Fruit fly (Drosophila melanogaster) whole organism, embryonic: ENCODE measurements around the gene Doc1.

Experiments used
- BEAF-32 ChIP-seq: fragments of 200-800 bp; sonication (Bioruptor generic); optimal IDR thresholded peaks from 3 replicates; lab custom pipeline; 2017; ENCODE audit warnings: missing biosample characterization, missing genetic modification characterization, mild to moderate bottlenecking, moderate library complexity, missing genetic modification reagents
- CG10321 ChIP-seq: fragments of 200-800 bp; sonication (Bioruptor generic); IDR thresholded peaks from 2 replicates; pipeline ENCODE4 v1.3.6; 2022; ENCODE audit warnings: missing biosample characterization, missing genetic modification characterization
- CG11398 ChIP-seq: fragments of 200-800 bp; sonication (Bioruptor generic); optimal IDR thresholded peaks from 2 replicates; lab custom pipeline; 2016; ENCODE audit warnings: missing biosample characterization, missing genetic modification characterization
- CG11560 ChIP-seq: fragments of 200-800 bp; sonication (Bioruptor generic); IDR thresholded peaks from 3 replicates; pipeline ENCODE4 v1.3.6; 2022; ENCODE audit warnings: missing biosample characterization, missing genetic modification characterization
- CG12071 ChIP-seq: fragments of 200-800 bp; sonication (Bioruptor generic); optimal IDR thresholded peaks from 3 replicates; lab custom pipeline; 2018; ENCODE audit warnings: missing biosample characterization, mild to moderate bottlenecking, missing genetic modification characterization
- CG1233 ChIP-seq: fragments of 200-800 bp; sonication (Bioruptor generic); optimal IDR thresholded peaks from 4 replicates; lab custom pipeline; 2018; ENCODE audit warnings: missing biosample characterization, mild to moderate bottlenecking, missing genetic modification characterization
- CG13287 ChIP-seq: fragments of 200-800 bp; sonication (Bioruptor generic); IDR thresholded peaks from 2 replicates; pipeline ENCODE4 v1.3.6; 2022; ENCODE audit warnings: missing biosample characterization, missing genetic modification characterization; ENCODE audit not compliant: partially characterized antibody
- CG14014 ChIP-seq: fragments of 200-800 bp; sonication (Bioruptor generic); IDR thresholded peaks from 2 replicates; pipeline ENCODE4 v1.3.6; 2022; ENCODE audit warnings: missing biosample characterization, missing genetic modification characterization
- CG15696 ChIP-seq: fragments of 200-800 bp; sonication (Bioruptor generic); optimal IDR thresholded peaks from 2 replicates; lab custom pipeline; 2019; ENCODE audit warnings: missing biosample characterization, mild to moderate bottlenecking, missing genetic modification characterization, moderate library complexity
- CG17568 ChIP-seq: fragments of 200-800 bp; sonication (Bioruptor generic); optimal IDR thresholded peaks from 2 replicates; lab custom pipeline; 2018; ENCODE audit warnings: missing biosample characterization, mild to moderate bottlenecking, missing genetic modification characterization, moderate library complexity
- CG18011 ChIP-seq: fragments of 200-800 bp; sonication (Bioruptor generic); optimal IDR thresholded peaks from 2 replicates; lab custom pipeline; 2017; ENCODE audit warnings: missing biosample characterization, missing genetic modification characterization, mild to moderate bottlenecking, moderate library complexity, missing genotype
- CG34376 ChIP-seq: fragments of 200-800 bp; sonication (Bioruptor generic); optimal IDR thresholded peaks from 2 replicates; lab custom pipeline; 2018; ENCODE audit warnings: missing biosample characterization, mild to moderate bottlenecking, missing genetic modification characterization
- CG7745 ChIP-seq: fragments of 200-800 bp; sonication (Bioruptor generic); optimal IDR thresholded peaks from 2 replicates; lab custom pipeline; 2018; ENCODE audit warnings: missing biosample characterization, mild to moderate bottlenecking, missing genetic modification characterization, moderate library complexity
- CG7786 ChIP-seq: fragments of 200-800 bp; sonication (Bioruptor generic); optimal IDR thresholded peaks from 2 replicates; lab custom pipeline; 2016; ENCODE audit warnings: missing biosample characterization, missing genetic modification characterization
- Doc3 ChIP-seq: fragments of 200-800 bp; sonication (Bioruptor generic); IDR thresholded peaks from 3 replicates; pipeline ENCODE4 v1.3.6; 2022; ENCODE audit warnings: missing biosample characterization, missing genetic modification characterization; ENCODE audit not compliant: partially characterized antibody
- Hey ChIP-seq: fragments of 200-800 bp; sonication (Bioruptor generic); optimal IDR thresholded peaks from 3 replicates; lab custom pipeline; 2018; ENCODE audit warnings: missing biosample characterization, mild to moderate bottlenecking, missing genetic modification characterization
- Hr3 ChIP-seq: fragments of 200-800 bp; sonication (Bioruptor generic); optimal IDR thresholded peaks from 3 replicates; lab custom pipeline; 2016; ENCODE audit warnings: missing biosample characterization, missing genetic modification characterization
- Lpt ChIP-seq: fragments of >200 bp; optimal IDR thresholded peaks from 2 replicates; lab custom pipeline; 2018; ENCODE audit warnings: missing biosample characterization, missing genetic modification characterization
- Mes4 ChIP-seq: fragments of 200-800 bp; sonication (Bioruptor generic); optimal IDR thresholded peaks from 2 replicates; lab custom pipeline; 2016; ENCODE audit warnings: missing biosample characterization, missing genetic modification characterization
- NC2β ChIP-seq: fragments of 200-800 bp; sonication (Bioruptor generic); optimal IDR thresholded peaks from 2 replicates; lab custom pipeline; 2016; ENCODE audit warnings: missing biosample characterization, missing genetic modification characterization
- Neu2 ChIP-seq: fragments of 200-800 bp; sonication (Bioruptor generic); optimal IDR thresholded peaks from 3 replicates; lab custom pipeline; 2016; ENCODE audit warnings: missing biosample characterization, missing genetic modification characterization, borderline replicate concordance
- PHDP ChIP-seq: fragments of 200-800 bp; sonication (Bioruptor generic); optimal IDR thresholded peaks from 3 replicates; lab custom pipeline; 2018; ENCODE audit warnings: missing biosample characterization, mild to moderate bottlenecking, missing genetic modification characterization, moderate library complexity
- Side ChIP-seq: fragments of 200-800 bp; sonication (Bioruptor generic); optimal IDR thresholded peaks from 2 replicates; lab custom pipeline; 2016; ENCODE audit warnings: missing biosample characterization, missing genetic modification characterization
- Sin3A ChIP-seq: fragments of >200 bp; optimal IDR thresholded peaks from 2 replicates; lab custom pipeline; 2018
- Xbp1 ChIP-seq: fragments of 200-800 bp; sonication (Bioruptor generic); optimal IDR thresholded peaks from 3 replicates; lab custom pipeline; 2016; ENCODE audit warnings: missing biosample characterization, mild to moderate bottlenecking, missing genetic modification characterization
- br ChIP-seq: fragments of >200 bp; optimal IDR thresholded peaks from 2 replicates; lab custom pipeline; 2017
- chn ChIP-seq: fragments of 200-800 bp; sonication (Bioruptor generic); optimal IDR thresholded peaks from 2 replicates; lab custom pipeline; 2016; ENCODE audit warnings: missing biosample characterization, missing genetic modification characterization
- cwo ChIP-seq: fragments of 200-800 bp; sonication (Bioruptor generic); optimal IDR thresholded peaks from 3 replicates; lab custom pipeline; 2017; ENCODE audit warnings: missing biosample characterization, missing genetic modification characterization, mild to moderate bottlenecking, moderate library complexity, missing genetic modification reagents
- disco-r ChIP-seq: fragments of 200-800 bp; sonication (Bioruptor generic); optimal IDR thresholded peaks from 2 replicates; lab custom pipeline; 2016; ENCODE audit warnings: missing biosample characterization, missing genetic modification characterization
- exex ChIP-seq: fragments of 200-800 bp; sonication (Bioruptor generic); optimal IDR thresholded peaks from 4 replicates; lab custom pipeline; 2018; ENCODE audit warnings: missing biosample characterization, mild to moderate bottlenecking, missing genetic modification characterization, moderate library complexity
- eyg ChIP-seq: fragments of 200-800 bp; sonication (Bioruptor generic); optimal IDR thresholded peaks from 3 replicates; lab custom pipeline; 2016; ENCODE audit warnings: missing biosample characterization, missing genetic modification characterization
- ftz-f1 ChIP-seq: fragments of 200-800 bp; sonication (Bioruptor generic); optimal IDR thresholded peaks from 2 replicates; lab custom pipeline; 2016; ENCODE audit warnings: missing biosample characterization, missing genetic modification characterization
- ind ChIP-seq: fragments of 200-800 bp; sonication (Bioruptor generic); optimal IDR thresholded peaks from 3 replicates; lab custom pipeline; 2016; ENCODE audit warnings: missing biosample characterization, missing genetic modification characterization
- jumu ChIP-seq: fragments of 200-800 bp; sonication (Bioruptor generic); optimal IDR thresholded peaks from 3 replicates; lab custom pipeline; 2016; ENCODE audit warnings: missing biosample characterization, missing genetic modification characterization
- kay ChIP-seq: fragments of 200-800 bp; sonication (Bioruptor generic); optimal IDR thresholded peaks from 2 replicates; lab custom pipeline; 2016; ENCODE audit warnings: missing biosample characterization, missing genetic modification characterization
- lilli ChIP-seq: fragments of 200-800 bp; sonication (Bioruptor generic); optimal IDR thresholded peaks from 3 replicates; lab custom pipeline; 2016; ENCODE audit warnings: missing biosample characterization, missing genetic modification characterization
- mirr ChIP-seq: fragments of 200-800 bp; sonication (Bioruptor generic); optimal IDR thresholded peaks from 3 replicates; lab custom pipeline; 2018; ENCODE audit warnings: missing biosample characterization, mild to moderate bottlenecking, missing genetic modification characterization
- nmo ChIP-seq: fragments of 200-800 bp; sonication (Bioruptor generic); optimal IDR thresholded peaks from 2 replicates; lab custom pipeline; 2018; ENCODE audit warnings: missing biosample characterization, mild to moderate bottlenecking, missing genetic modification characterization, moderate library complexity
- onecut ChIP-seq: fragments of 200-800 bp; sonication (Bioruptor generic); IDR thresholded peaks from 2 replicates; pipeline ENCODE4 v1.3.6; 2022; ENCODE audit warnings: missing biosample characterization, missing genetic modification characterization
- pan ChIP-seq, 4 experiments: fragments of >200 bp in 3 of 4; fragments of 200-800 bp in 1 of 4; sonication (Bioruptor generic) in 1 of 4; optimal IDR thresholded peaks in 3 of 4; IDR thresholded peaks in 1 of 4; 2 replicates each; pipeline versions ENCODE4 v1.3.6 to Lab custom; 2017 to 2022; ENCODE audit warnings: missing biosample characterization in 2 of 4, missing genetic modification characterization in 2 of 4, mixed read lengths in 1 of 4
- pita ChIP-seq: fragments of 200-800 bp; sonication (Bioruptor generic); optimal IDR thresholded peaks from 2 replicates; lab custom pipeline; 2017; ENCODE audit warnings: missing biosample characterization, mild to moderate bottlenecking, missing genetic modification characterization
- prd ChIP-seq, 3 experiments: fragments of >200 bp in 2 of 3; fragments of 200-800 bp in 1 of 3; sonication (Bioruptor generic) in 1 of 3; optimal IDR thresholded peaks in 2 of 3; IDR thresholded peaks in 1 of 3; 2 replicates in 2 of 3; 3 replicates in 1 of 3; pipeline versions ENCODE4 v1.3.6 to Lab custom; 2017 to 2022; ENCODE audit warnings: missing biosample characterization in 1 of 3, missing genetic modification characterization in 1 of 3
- schlank ChIP-seq: fragments of 200-800 bp; sonication (Bioruptor generic); optimal IDR thresholded peaks from 2 replicates; lab custom pipeline; 2018; ENCODE audit warnings: missing biosample characterization, mild to moderate bottlenecking, missing genetic modification characterization
- scrt ChIP-seq: fragments of 200-800 bp; sonication (Bioruptor generic); optimal IDR thresholded peaks from 2 replicates; lab custom pipeline; 2018; ENCODE audit warnings: missing biosample characterization, mild to moderate bottlenecking, missing genetic modification characterization, moderate library complexity
- sqz ChIP-seq: fragments of 200-800 bp; sonication (Bioruptor generic); optimal IDR thresholded peaks from 3 replicates; lab custom pipeline; 2018; ENCODE audit warnings: missing biosample characterization, mild to moderate bottlenecking, missing genetic modification characterization
- tio ChIP-seq: fragments of 200-800 bp; sonication (Bioruptor generic); optimal IDR thresholded peaks from 2 replicates; lab custom pipeline; 2017; ENCODE audit warnings: missing biosample characterization, missing genetic modification characterization, inconsistent platforms
- yki ChIP-seq: fragments of >200 bp; optimal IDR thresholded peaks from 3 replicates; lab custom pipeline; 2018
- zen ChIP-seq: fragments of 200-800 bp; sonication (Bioruptor generic); optimal IDR thresholded peaks from 3 replicates; lab custom pipeline; 2018; ENCODE audit warnings: missing biosample characterization, mild to moderate bottlenecking, missing genetic modification characterization, moderate library complexity

Gene Doc1

DNA sequence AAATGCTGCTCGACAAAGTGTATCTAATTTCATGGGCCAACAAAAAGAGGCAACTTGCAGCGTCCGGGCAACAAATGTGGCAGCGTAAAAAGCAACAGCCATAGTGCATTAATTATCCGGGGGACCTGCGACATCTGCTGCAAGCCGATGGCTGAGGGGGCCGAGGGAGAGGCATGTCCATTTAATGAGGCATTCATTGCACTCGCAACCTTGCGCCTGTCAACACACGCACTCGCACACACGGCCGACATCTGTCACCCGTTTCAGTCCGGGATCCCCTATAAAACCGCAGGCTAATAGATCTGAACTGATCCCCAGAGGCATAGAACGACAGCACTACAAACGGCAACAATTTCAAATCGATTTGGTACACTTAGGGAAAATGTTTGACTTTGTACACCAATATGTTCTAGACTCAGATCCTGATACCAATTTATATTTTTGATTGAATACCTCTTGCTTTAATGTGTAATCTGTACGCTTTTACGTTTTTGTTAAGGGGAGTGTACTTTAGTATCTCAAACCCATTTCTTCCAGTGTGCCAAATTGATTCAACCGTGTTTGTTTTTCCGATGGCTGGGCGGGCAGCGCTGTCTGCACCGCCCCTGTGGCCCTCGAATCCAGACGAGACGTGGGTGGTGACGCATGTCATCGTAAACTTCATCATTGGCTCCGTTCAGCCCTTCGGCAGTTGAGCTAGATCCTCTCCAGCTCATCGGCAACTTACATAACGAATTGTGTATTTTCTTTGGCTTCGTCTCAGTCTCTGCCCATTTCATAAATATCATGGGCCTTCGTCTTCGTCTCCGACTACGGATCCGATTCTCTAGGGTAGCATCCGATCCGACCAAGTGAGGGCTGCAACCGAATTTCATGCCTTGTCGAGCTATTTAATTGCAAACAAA is 29.4 kb upstream of the Doc1 start (continued):
- TF ChIP-seq lilli (GFP tag; lab: Kevin White, UChicago) (peak; percentile 46), prd (optimal IDR thresholded peaks at IDR 0.05; lab: Kevin White, UChicago) (no peak), prd (GFP tag; IDR thresholded peaks at IDR 0.05; lab: Robert Waterston, UW) (peak; percentile 90), chn (GFP tag; lab: Kevin White, UChicago) (peak; percentile 70), CG14014 (GFP tag; lab: Robert Waterston, UW) (peak; percentile 27; the same call in 1 of the 2 replicates), Sin3A (lab: Kevin White, UChicago) (no peak), onecut (GFP tag; lab: Robert Waterston, UW) (peak; percentile 71), zen (peak; percentile 46), CG1233 (GFP tag; lab: Kevin White, UChicago) (peak; percentile 81), jumu (GFP tag; lab: Kevin White, UChicago) (peak; percentile 85), Neu2 (GFP tag; lab: Kevin White, UChicago) (peak; percentile 49), Doc3 (no peak), cwo (GFP tag; lab: Kevin White, UChicago) (no peak), yki (lab: Kevin White, UChicago) (no peak), disco-r (GFP tag; lab: Kevin White, UChicago) (peak; percentile 34), CG11398 (GFP tag; lab: Kevin White, UChicago) (peak; percentile 16), exex (tag; lab: Kevin White, UChicago) (no peak), CG18011 (no peak), Side (GFP tag; lab: Kevin White, UChicago) (peak; percentile 81), CG10321 (GFP tag; lab: Robert Waterston, UW) (no peak), pan (optimal IDR thresholded peaks at IDR 0.05; lab: Kevin White, UChicago) (no peak), pan (GFP tag; optimal IDR thresholded peaks at IDR 0.05 in 1 of 2, IDR thresholded peaks at IDR 0.05 in 1 of 2) (peak in 1 of 2 experiments; percentile 70), CG7745 (no peak), CG7786 (GFP tag; lab: Kevin White, UChicago) (peak; percentile 70), CG11560 (no peak; the same call in 1 of the 3 replicates), Lpt (GFP tag; lab: Kevin White, UChicago) (no peak), ftz-f1 (GFP tag; lab: Kevin White, UChicago) (no peak), BEAF-32 (no peak), CG15696 (tag; lab: Kevin White, UChicago) (peak; percentile 97), Xbp1 (GFP tag; lab: Kevin White, UChicago) (peak; percentile 59), NC2β (peak; percentile 68), mirr (GFP tag; lab: Kevin White, UChicago) (no peak), eyg (GFP tag; lab: Kevin White, UChicago) (no peak), Mes4 (GFP tag; lab: Kevin White, UChicago) (peak; percentile 75), CG34376 (GFP tag; lab: Kevin White, UChicago) (no peak), sqz (peak; percentile 65), br (lab: Kevin White, UChicago) (no peak), kay (GFP tag; lab: Kevin White, UChicago) (peak; percentile 64), nmo (peak; percentile 83), CG17568 (no peak), scrt (GFP tag; lab: Kevin White, UChicago) (no peak), PHDP (no peak), pita (no peak), tio (GFP tag; lab: Kevin White, UChicago) (no peak), CG12071 (GFP tag; lab: Kevin White, UChicago) (peak; percentile 17), CG13287 (GFP tag; lab: Robert Waterston, UW) (no peak), ind (peak; percentile 63), Hey (no peak), schlank (tag; lab: Kevin White, UChicago) (no peak), Hr3 (GFP tag; lab: Kevin White, UChicago) (peak; percentile 59)
